Worm (Caenorhabditis elegans) whole organism, early embryonic: ENCODE results near the gene C17E7.4.

ENCODE experiments used
- B0310.2 ChIP-seq: sonication (generic microtip); optimal IDR thresholded peaks from 2 replicates; lab custom pipeline; 2016; ENCODE audit warnings: mild to moderate bottlenecking, missing genetic modification characterization, missing compliant biosample characterization
- ama-1 ChIP-seq: fragments of 150-350 bp; optimal IDR thresholded peaks from 2 replicates; lab custom pipeline; 2014
- ceh-36 ChIP-seq: sonication (generic microtip); optimal IDR thresholded peaks from 2 replicates; lab custom pipeline; 2016; ENCODE audit warnings: missing genetic modification characterization, inconsistent platforms, missing compliant biosample characterization
- scrt-1 ChIP-seq: fragments of 200-800 bp; sonication (Bioruptor generic); IDR thresholded peaks from 2 replicates; pipeline ENCODE4 v1.3.6; 2022; ENCODE audit warnings: missing genetic modification characterization, missing compliant biosample characterization
- tra-4 ChIP-seq: sonication (generic microtip); optimal IDR thresholded peaks from 2 replicates; lab custom pipeline; 2017; ENCODE audit warnings: missing genetic modification characterization, missing compliant biosample characterization

DNA sequence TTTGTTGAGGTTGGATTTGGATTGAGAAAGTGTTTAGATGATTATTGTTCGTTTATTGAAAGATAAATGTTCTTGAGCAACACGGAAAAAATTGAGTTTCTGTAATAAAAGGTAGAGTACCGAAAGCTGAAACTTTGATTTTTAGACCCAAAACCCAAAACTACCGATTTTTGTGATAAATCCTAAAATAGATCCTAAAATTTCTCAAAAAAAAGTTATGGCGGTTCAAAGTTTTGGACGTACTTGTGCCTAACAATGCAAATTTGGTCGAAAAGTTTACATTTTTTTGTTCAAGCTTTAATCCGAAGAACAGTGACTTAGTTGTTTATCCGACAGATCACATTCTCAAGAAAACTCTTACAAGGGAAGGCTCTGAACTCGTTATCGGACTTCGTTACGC, 45.4 kb upstream of the C17E7.4 start, which contains the start of gene nhr-185:
- TF ChIP-seq B0310.2 (tag; lab: Kevin White, UChicago) (no peak), ama-1 (lab: Kevin White, UChicago) (no peak), tra-4 (tag; lab: Kevin White, UChicago) (no peak), ceh-36 (tag; lab: Kevin White, UChicago) (no peak), scrt-1 (GFP tag; lab: Robert Waterston, UW) (no peak)
